Fruit fly (Drosophila melanogaster): ENCODE results near the gene narya.

- no peak for TF ChIP-seq Blimp-1 (GFP tag; optimal IDR thresholded peaks at IDR 0.05)
- no peak for TF ChIP-seq achi (GFP tag; optimal IDR thresholded peaks at IDR 0.05)
- no peak for TF ChIP-seq Eip78C (GFP tag)
- no peak for TF ChIP-seq CG3032 (tag; optimal IDR thresholded peaks at IDR 0.05)
- TF ChIP-seq CG34406 (GFP tag; optimal IDR thresholded peaks at IDR 0.05) = no peak
Observed at dm6 chrX:19522597-19522996, 47.7 kb downstream of the narya start.

All from whole organism, prepupa.